Fruit fly (Drosophila melanogaster) whole organism, embryonic: ENCODE results near the gene Nlg4.

Source experiments
- Adf1 ChIP-seq: fragments of 200-800 bp; sonication (Bioruptor generic); IDR thresholded peaks from 2 replicates; pipeline ENCODE4 v1.3.6; 2022; ENCODE audit warnings: missing biosample characterization, missing genetic modification characterization
- Bdp1 ChIP-seq: fragments of 200-800 bp; sonication (Bioruptor generic); optimal IDR thresholded peaks from 3 replicates; lab custom pipeline; 2016; ENCODE audit warnings: missing biosample characterization, missing genetic modification characterization
- Bteb2 ChIP-seq: fragments of 200-800 bp; sonication (Bioruptor generic); optimal IDR thresholded peaks from 2 replicates; lab custom pipeline; 2016; ENCODE audit warnings: missing biosample characterization, missing genetic modification characterization
- CG11093 ChIP-seq: fragments of 200-800 bp; sonication (Bioruptor generic); IDR thresholded peaks from 3 replicates; pipeline ENCODE4 v1.3.6; 2022; ENCODE audit warnings: missing biosample characterization, missing genetic modification characterization
- CG11456 ChIP-seq: fragments of 200-800 bp; sonication (Bioruptor generic); IDR thresholded peaks from 3 replicates; pipeline ENCODE4 v1.3.6; 2022; ENCODE audit warnings: missing biosample characterization, missing genetic modification characterization
- CG11504 ChIP-seq: fragments of 200-800 bp; sonication (Bioruptor generic); optimal IDR thresholded peaks from 3 replicates; lab custom pipeline; 2019; ENCODE audit warnings: missing biosample characterization, mild to moderate bottlenecking, missing genetic modification characterization, moderate library complexity
- CG11560 ChIP-seq: fragments of 200-800 bp; sonication (Bioruptor generic); IDR thresholded peaks from 3 replicates; pipeline ENCODE4 v1.3.6; 2022; ENCODE audit warnings: missing biosample characterization, missing genetic modification characterization
- CG11723 ChIP-seq: fragments of 200-800 bp; sonication (Bioruptor generic); optimal IDR thresholded peaks from 2 replicates; lab custom pipeline; 2017; ENCODE audit warnings: missing biosample characterization, mild to moderate bottlenecking, missing genetic modification characterization
- CG12155 ChIP-seq: fragments of 200-800 bp; sonication (Bioruptor generic); optimal IDR thresholded peaks from 3 replicates; lab custom pipeline; 2016; ENCODE audit warnings: missing biosample characterization, missing genetic modification characterization
- CG12391 ChIP-seq: fragments of 200-800 bp; sonication (Bioruptor generic); optimal IDR thresholded peaks from 3 replicates; lab custom pipeline; 2018; ENCODE audit warnings: missing biosample characterization, mild to moderate bottlenecking, missing genetic modification characterization, moderate library complexity
- CG13894 ChIP-seq: fragments of 200-800 bp; sonication (Bioruptor generic); optimal IDR thresholded peaks from 3 replicates; lab custom pipeline; 2018; ENCODE audit warnings: missing biosample characterization, mild to moderate bottlenecking, missing genetic modification characterization, moderate library complexity
- CG14014 ChIP-seq: fragments of 200-800 bp; sonication (Bioruptor generic); IDR thresholded peaks from 2 replicates; pipeline ENCODE4 v1.3.6; 2022; ENCODE audit warnings: missing biosample characterization, missing genetic modification characterization
- CG1603 ChIP-seq: fragments of 200-800 bp; sonication (Bioruptor generic); optimal IDR thresholded peaks from 2 replicates; lab custom pipeline; 2019; ENCODE audit warnings: missing biosample characterization, mild to moderate bottlenecking, missing genetic modification characterization, moderate library complexity
- CG16863 ChIP-seq: fragments of 200-800 bp; sonication (Bioruptor generic); optimal IDR thresholded peaks from 3 replicates; lab custom pipeline; 2016; ENCODE audit warnings: missing biosample characterization, missing genetic modification characterization
- CG17361 ChIP-seq: fragments of 200-800 bp; sonication (Bioruptor generic); IDR thresholded peaks from 3 replicates; pipeline ENCODE4 v1.3.6; 2022; ENCODE audit warnings: missing biosample characterization, missing genetic modification characterization
- CG18599 ChIP-seq: fragments of 200-800 bp; sonication (Bioruptor generic); optimal IDR thresholded peaks from 3 replicates; lab custom pipeline; 2017; ENCODE audit warnings: missing biosample characterization, missing genetic modification characterization, mild to moderate bottlenecking, moderate library complexity, missing genetic modification reagents
- CG2889 ChIP-seq: fragments of 200-800 bp; sonication (Bioruptor generic); IDR thresholded peaks from 3 replicates; pipeline ENCODE4 v1.3.6; 2022; ENCODE audit warnings: missing biosample characterization, missing genetic modification characterization
- CG3407 ChIP-seq: fragments of 200-800 bp; sonication (Bioruptor generic); optimal IDR thresholded peaks from 2 replicates; lab custom pipeline; 2018; ENCODE audit warnings: missing biosample characterization, mild to moderate bottlenecking, missing genetic modification characterization
- CG3995 ChIP-seq: fragments of 200-800 bp; sonication (Bioruptor generic); optimal IDR thresholded peaks from 3 replicates; lab custom pipeline; 2016; ENCODE audit warnings: missing biosample characterization, missing genetic modification characterization
- CG4328 ChIP-seq: fragments of 200-800 bp; sonication (Bioruptor generic); optimal IDR thresholded peaks from 3 replicates; lab custom pipeline; 2017; ENCODE audit warnings: missing biosample characterization, missing genetic modification reagents, missing genetic modification characterization
- CG4424 ChIP-seq: fragments of 200-800 bp; sonication (Bioruptor generic); optimal IDR thresholded peaks from 3 replicates; lab custom pipeline; 2016; ENCODE audit warnings: missing biosample characterization, missing genetic modification characterization
- CG4730 ChIP-seq: fragments of 200-800 bp; sonication (Bioruptor generic); IDR thresholded peaks from 2 replicates; pipeline ENCODE4 v1.3.6; 2022; ENCODE audit warnings: missing biosample characterization, missing genetic modification characterization
- CG5180 ChIP-seq: fragments of 200-800 bp; sonication (Bioruptor generic); optimal IDR thresholded peaks from 3 replicates; lab custom pipeline; 2017; ENCODE audit warnings: missing biosample characterization, missing genetic modification characterization, mild to moderate bottlenecking, moderate library complexity, missing genetic modification reagents
- CG6175 ChIP-seq: fragments of 200-800 bp; sonication (Bioruptor generic); IDR thresholded peaks from 3 replicates; pipeline ENCODE4 v1.3.6; 2022; ENCODE audit warnings: missing biosample characterization, missing genetic modification characterization
- CG6689 ChIP-seq: fragments of 200-800 bp; sonication (Bioruptor generic); IDR thresholded peaks from 2 replicates; pipeline ENCODE4 v1.3.6; 2022; ENCODE audit warnings: missing biosample characterization, missing genetic modification characterization
- CG7271 ChIP-seq: fragments of 200-800 bp; sonication (Bioruptor generic); optimal IDR thresholded peaks from 2 replicates; lab custom pipeline; 2018; ENCODE audit warnings: missing biosample characterization, mild to moderate bottlenecking, missing genetic modification characterization, moderate library complexity
- CG7556 ChIP-seq: fragments of 200-800 bp; sonication (Bioruptor generic); optimal IDR thresholded peaks from 2 replicates; lab custom pipeline; 2017; ENCODE audit warnings: missing biosample characterization, mild to moderate bottlenecking, missing genetic modification characterization
- CG9437 ChIP-seq: fragments of 200-800 bp; sonication (Bioruptor generic); optimal IDR thresholded peaks from 2 replicates; lab custom pipeline; 2018; ENCODE audit warnings: missing biosample characterization, mild to moderate bottlenecking, missing genetic modification characterization
- E2f2 ChIP-seq: fragments of 200-800 bp; sonication (Bioruptor generic); IDR thresholded peaks from 2 replicates; pipeline ENCODE4 v1.3.6; 2022; ENCODE audit warnings: missing biosample characterization, missing genetic modification characterization
- Gug ChIP-seq: fragments of 200-800 bp; sonication (Bioruptor generic); IDR thresholded peaks from 4 replicates; pipeline ENCODE4 v1.3.6; 2022; ENCODE audit warnings: missing biosample characterization, missing genetic modification characterization
- HLH4C ChIP-seq: fragments of 200-800 bp; sonication (Bioruptor generic); IDR thresholded peaks from 3 replicates; pipeline ENCODE4 v1.3.6; 2022; ENCODE audit warnings: missing biosample characterization, missing genetic modification characterization; ENCODE audit not compliant: partially characterized antibody
- Hand ChIP-seq: fragments of 200-800 bp; sonication (Bioruptor generic); optimal IDR thresholded peaks from 2 replicates; lab custom pipeline; 2017; ENCODE audit warnings: mild to moderate bottlenecking, missing biosample characterization, missing genetic modification reagents, missing genetic modification characterization
- Mrtf ChIP-seq: fragments of 200-800 bp; sonication (Bioruptor generic); IDR thresholded peaks from 3 replicates; pipeline ENCODE4 v1.3.6; 2022; ENCODE audit warnings: missing biosample characterization, missing genetic modification characterization
- YL-1 ChIP-seq: fragments of 200-800 bp; sonication (Bioruptor generic); optimal IDR thresholded peaks from 3 replicates; lab custom pipeline; 2017; ENCODE audit warnings: missing biosample characterization, mild to moderate bottlenecking, missing genetic modification characterization
- bsh ChIP-seq, 2 experiments: fragments of 200-800 bp; sonication (Bioruptor generic); optimal IDR thresholded peaks; 2 replicates each; lab custom pipeline; 2017 to 2018; ENCODE audit warnings: mild to moderate bottlenecking in 2 of 2, missing biosample characterization in 2 of 2, missing genetic modification characterization in 2 of 2, moderate library complexity in 1 of 2
- danr ChIP-seq: fragments of 200-800 bp; sonication (Bioruptor generic); IDR thresholded peaks from 2 replicates; pipeline ENCODE4 v1.3.6; 2022; ENCODE audit warnings: missing biosample characterization, missing genetic modification characterization
- eve ChIP-seq, 2 experiments: fragments of >200 bp; optimal IDR thresholded peaks; 2 replicates each; lab custom pipeline; 2017; ENCODE audit warnings: missing biosample characterization in 2 of 2, missing genetic modification characterization in 2 of 2
- exex ChIP-seq: fragments of 200-800 bp; sonication (Bioruptor generic); optimal IDR thresholded peaks from 4 replicates; lab custom pipeline; 2018; ENCODE audit warnings: missing biosample characterization, mild to moderate bottlenecking, missing genetic modification characterization, moderate library complexity
- fd3F ChIP-seq: fragments of 200-800 bp; sonication (Bioruptor generic); optimal IDR thresholded peaks from 2 replicates; lab custom pipeline; 2018; ENCODE audit warnings: missing biosample characterization, mild to moderate bottlenecking, missing genetic modification characterization, moderate library complexity
- ftz-f1 ChIP-seq: fragments of 200-800 bp; sonication (Bioruptor generic); optimal IDR thresholded peaks from 2 replicates; lab custom pipeline; 2016; ENCODE audit warnings: missing biosample characterization, missing genetic modification characterization
- insv ChIP-seq, 2 experiments: fragments of 200-800 bp; sonication (Bioruptor generic); optimal IDR thresholded peaks; 3 replicates each; lab custom pipeline; 2016 to 2018; ENCODE audit warnings: missing biosample characterization in 2 of 2, missing genetic modification characterization in 2 of 2
- jing ChIP-seq: fragments of 200-800 bp; sonication (Bioruptor generic); optimal IDR thresholded peaks from 2 replicates; lab custom pipeline; 2018; ENCODE audit warnings: missing biosample characterization, mild to moderate bottlenecking, missing genetic modification characterization
- kay ChIP-seq: fragments of 200-800 bp; sonication (Bioruptor generic); optimal IDR thresholded peaks from 2 replicates; lab custom pipeline; 2016; ENCODE audit warnings: missing biosample characterization, missing genetic modification characterization
- odd ChIP-seq: fragments of 200-800 bp; sonication (Bioruptor generic); optimal IDR thresholded peaks from 2 replicates; lab custom pipeline; 2017; ENCODE audit warnings: missing biosample characterization, mild to moderate bottlenecking, missing genetic modification characterization
- prd ChIP-seq, 3 experiments: fragments of >200 bp in 2 of 3; fragments of 200-800 bp in 1 of 3; sonication (Bioruptor generic) in 1 of 3; optimal IDR thresholded peaks in 2 of 3; IDR thresholded peaks in 1 of 3; 2 replicates in 2 of 3; 3 replicates in 1 of 3; pipeline versions ENCODE4 v1.3.6 to Lab custom; 2017 to 2022; ENCODE audit warnings: missing biosample characterization in 1 of 3, missing genetic modification characterization in 1 of 3
- psq ChIP-seq: fragments of 200-800 bp; sonication (Bioruptor generic); optimal IDR thresholded peaks from 2 replicates; lab custom pipeline; 2017; ENCODE audit warnings: missing biosample characterization, missing genetic modification characterization
- pzg ChIP-seq: fragments of 200-800 bp; sonication (Bioruptor generic); optimal IDR thresholded peaks from 3 replicates; lab custom pipeline; 2018; ENCODE audit warnings: missing biosample characterization, mild to moderate bottlenecking, missing genetic modification characterization, moderate library complexity
- seq ChIP-seq: fragments of 200-800 bp; sonication (Bioruptor generic); IDR thresholded peaks from 2 replicates; pipeline ENCODE4 v1.3.6; 2022; ENCODE audit warnings: missing biosample characterization, missing genetic modification characterization
- zen ChIP-seq: fragments of 200-800 bp; sonication (Bioruptor generic); optimal IDR thresholded peaks from 3 replicates; lab custom pipeline; 2018; ENCODE audit warnings: missing biosample characterization, mild to moderate bottlenecking, missing genetic modification characterization, moderate library complexity

Gene Nlg4

dm6 chr3R:20259440-20260170 is 55.0 kb downstream of the Nlg4 start (continued):
- no peak for TF ChIP-seq eve (GFP tag; optimal IDR thresholded peaks at IDR 0.05; lab: Kevin White, UChicago)
- no peak for TF ChIP-seq CG11560
- TF ChIP-seq CG16863 (GFP tag; lab: Kevin White, UChicago) = peak; percentile 16
- peak; percentile 55; the same call in 1 of the 2 replicates for TF ChIP-seq CG6689 (GFP tag; lab: Robert Waterston, UW)
- TF ChIP-seq YL-1 (GFP tag; lab: Kevin White, UChicago) = peak; percentile 21
- TF ChIP-seq E2f2 (GFP tag; lab: Robert Waterston, UW) = peak; percentile 24; the same call in 1 of the 2 replicates
- no peak; the same call in 1 of the 2 replicates for TF ChIP-seq seq (GFP tag; lab: Robert Waterston, UW)
- TF ChIP-seq CG11504 = peak; percentile 53
- TF ChIP-seq Gug (GFP tag; lab: Robert Waterston, UW) = no peak
- no peak for TF ChIP-seq kay (GFP tag; lab: Kevin White, UChicago)
- TF ChIP-seq CG4424 (GFP tag; lab: Kevin White, UChicago) = peak; percentile 2
- no peak for TF ChIP-seq ftz-f1 (GFP tag; lab: Kevin White, UChicago)
- TF ChIP-seq HLH4C (GFP tag; lab: Robert Waterston, UW) = no peak
- TF ChIP-seq zen (tag; lab: Kevin White, UChicago) = no peak
- peak in 1 of 2 experiments; percentile 73 for TF ChIP-seq bsh (GFP tag; optimal IDR thresholded peaks at IDR 0.05; lab: Kevin White, UChicago)
- no peak for TF ChIP-seq pzg (GFP tag; lab: Kevin White, UChicago)
- no peak for TF ChIP-seq CG2889 (GFP tag; lab: Robert Waterston, UW)
- no peak for TF ChIP-seq psq (GFP tag; lab: Kevin White, UChicago)
- no peak for TF ChIP-seq Bdp1 (GFP tag; lab: Kevin White, UChicago)
- no peak for TF ChIP-seq Hand (GFP tag; lab: Kevin White, UChicago)
- TF ChIP-seq CG9437 = no peak
- TF ChIP-seq exex = peak; percentile 84
- peak; percentile 45 for TF ChIP-seq CG7556 (GFP tag; lab: Kevin White, UChicago)
- peak; percentile 44 for TF ChIP-seq fd3F (GFP tag; lab: Kevin White, UChicago)
- peak; percentile 13 for TF ChIP-seq odd (GFP tag; lab: Kevin White, UChicago)
- TF ChIP-seq CG4328 (GFP tag; lab: Kevin White, UChicago) = peak; percentile 19
- no peak for TF ChIP-seq CG11456 (GFP tag; lab: Robert Waterston, UW)
- TF ChIP-seq CG11723 (GFP tag; lab: Kevin White, UChicago) = no peak
- no peak for TF ChIP-seq CG11093 (GFP tag; lab: Robert Waterston, UW)
- no peak for TF ChIP-seq CG12155 (GFP tag; lab: Kevin White, UChicago)
- peak; percentile 52 for TF ChIP-seq CG18599 (GFP tag; lab: Kevin White, UChicago)
- TF ChIP-seq CG5180 (GFP tag; lab: Kevin White, UChicago) = no peak
- no peak for TF ChIP-seq prd (optimal IDR thresholded peaks at IDR 0.05; lab: Kevin White, UChicago)
- peak; percentile 35; the same call in 1 of the 3 replicates for TF ChIP-seq prd (GFP tag; IDR thresholded peaks at IDR 0.05; lab: Robert Waterston, UW)
- TF ChIP-seq jing = no peak
- TF ChIP-seq Adf1 (GFP tag; lab: Robert Waterston, UW) = no peak
- no peak for TF ChIP-seq CG13894 (tag; lab: Kevin White, UChicago)
- TF ChIP-seq CG17361 (GFP tag; lab: Robert Waterston, UW) = peak; percentile 47; the same call in 2 of the 3 replicates
- TF ChIP-seq CG1603 (tag; lab: Kevin White, UChicago) = peak; percentile 46
- TF ChIP-seq insv (GFP tag; optimal IDR thresholded peaks at IDR 0.05; lab: Kevin White, UChicago) = no peak
- TF ChIP-seq Mrtf (GFP tag; lab: Robert Waterston, UW) = no peak
- no peak for TF ChIP-seq CG14014 (GFP tag; lab: Robert Waterston, UW)
- peak; percentile 36 for TF ChIP-seq CG12391
- peak; percentile 57 for TF ChIP-seq CG7271 (tag; lab: Kevin White, UChicago)
- peak; percentile 70 for TF ChIP-seq CG3407 (GFP tag; lab: Kevin White, UChicago)
- no peak for TF ChIP-seq CG4730 (GFP tag; lab: Robert Waterston, UW)
- TF ChIP-seq CG6175 (GFP tag; lab: Robert Waterston, UW) = no peak
- TF ChIP-seq CG3995 (GFP tag; lab: Kevin White, UChicago) = no peak
- TF ChIP-seq danr (GFP tag; lab: Robert Waterston, UW) = no peak
- no peak for TF ChIP-seq Bteb2 (GFP tag; lab: Kevin White, UChicago)
